Worm (Caenorhabditis elegans) whole organism, L2 larva: ENCODE results near the gene T01D1.5.

Experiments
- C34F6.9 ChIP-seq: fragments of 150-350 bp; optimal IDR thresholded peaks from 2 replicates; lab custom pipeline; 2014; ENCODE audit warnings: missing biosample characterization, missing genetic modification characterization
- R02D3.7 ChIP-seq: fragments of 150-350 bp; optimal IDR thresholded peaks from 2 replicates; lab custom pipeline; 2014; ENCODE audit warnings: missing biosample characterization, missing genetic modification characterization
- alr-1 ChIP-seq: fragments of 150-350 bp; optimal IDR thresholded peaks from 2 replicates; lab custom pipeline; 2014; ENCODE audit warnings: missing biosample characterization, missing genetic modification characterization
- ama-1 ChIP-seq: fragments of 150-350 bp; optimal IDR thresholded peaks from 2 replicates; lab custom pipeline; 2018; ENCODE audit warnings: inconsistent platforms
- blmp-1 ChIP-seq: sonication (generic microtip); optimal IDR thresholded peaks from 2 replicates; lab custom pipeline; 2017; ENCODE audit warnings: missing genetic modification characterization, mild to moderate bottlenecking, missing compliant biosample characterization, antibody characterized with exemption, moderate library complexity; ENCODE audit not compliant: insufficient read depth
- elt-1 ChIP-seq: fragments of 150-350 bp; optimal IDR thresholded peaks from 2 replicates; lab custom pipeline; 2014; ENCODE audit warnings: missing biosample characterization, missing genetic modification characterization
- elt-3 ChIP-seq: sonication (generic microtip); optimal IDR thresholded peaks from 2 replicates; lab custom pipeline; 2017; ENCODE audit warnings: missing biosample characterization, missing genetic modification characterization
- fos-1 ChIP-seq: fragments of 150-350 bp; optimal IDR thresholded peaks from 2 replicates; lab custom pipeline; 2014; ENCODE audit warnings: missing biosample characterization, missing genetic modification characterization
- nhr-11 ChIP-seq: fragments of 150-350 bp; optimal IDR thresholded peaks from 2 replicates; lab custom pipeline; 2014; ENCODE audit warnings: missing biosample characterization, missing genetic modification characterization
- nhr-77 ChIP-seq: fragments of 150-350 bp; optimal IDR thresholded peaks from 2 replicates; lab custom pipeline; 2014; ENCODE audit warnings: missing biosample characterization, missing genetic modification characterization
- snpc-4 ChIP-seq: fragments of 150-350 bp; optimal IDR thresholded peaks from 2 replicates; lab custom pipeline; 2014; ENCODE audit warnings: missing biosample characterization, missing genetic modification characterization
- unc-39 ChIP-seq: fragments of 150-350 bp; optimal IDR thresholded peaks from 2 replicates; lab custom pipeline; 2014; ENCODE audit warnings: missing biosample characterization, missing genetic modification characterization
- zag-1 ChIP-seq: fragments of 150-350 bp; optimal IDR thresholded peaks from 2 replicates; lab custom pipeline; 2014; ENCODE audit warnings: missing biosample characterization, missing genetic modification characterization
- ztf-1 ChIP-seq: fragments of 200-800 bp; sonication (Bioruptor generic); conservative IDR thresholded peaks from 2 replicates; pipeline ENCODE4 v1.3.6; 2022; ENCODE audit warnings: missing genetic modification characterization, missing compliant biosample characterization

DNA sequence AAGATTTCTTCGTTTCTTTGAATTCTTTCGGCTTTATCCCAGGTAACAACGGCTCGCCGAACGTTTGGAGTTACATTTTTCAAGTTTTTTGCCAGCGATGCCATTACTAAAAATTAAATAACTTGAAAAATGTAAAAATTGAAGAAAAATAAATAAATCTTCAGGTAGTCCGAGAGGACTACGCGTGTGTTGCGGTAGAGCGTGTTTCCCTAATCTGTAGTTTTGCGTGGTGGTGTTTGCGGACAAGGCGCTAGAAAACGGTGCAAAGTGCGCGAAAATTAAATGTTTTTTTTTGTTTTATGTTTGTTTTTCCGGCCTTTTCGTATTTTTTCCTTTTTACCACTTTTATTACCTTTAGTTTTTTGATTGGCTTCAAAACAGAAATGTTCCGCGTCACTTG, 33.0 kb downstream of the T01D1.5 start, which contains the start of gene mrpl-28:
- TF ChIP-seq C34F6.9 (tag; lab: Kevin White, UChicago) (peak; percentile 95), nhr-77 (tag; lab: Kevin White, UChicago) (peak; percentile 29), nhr-11 (tag; lab: Kevin White, UChicago) (no peak), ama-1 (peak; percentile 57), alr-1 (tag; lab: Kevin White, UChicago) (no peak), elt-1 (no peak), fos-1 (tag; lab: Kevin White, UChicago) (peak; percentile 78), zag-1 (tag; lab: Kevin White, UChicago) (peak; percentile 64), blmp-1 (tag; lab: Kevin White, UChicago) (peak; percentile 76), unc-39 (tag; lab: Kevin White, UChicago) (no peak), R02D3.7 (tag; lab: Kevin White, UChicago) (peak; percentile 73), ztf-1 (no peak), elt-3 (no peak), snpc-4 (peak; percentile 81)
